Worm (Caenorhabditis elegans): Measurements from ENCODE around the gene fbxb-1.

ce11 chrV:19253520-19253919 is 13.4 kb downstream of the fbxb-1 start, which contains the start of gene F21D9.4:
- TF ChIP-seq ama-1 (optimal IDR thresholded peaks at IDR 0.05), result no peak
- no peak for TF ChIP-seq ets-7 (tag; optimal IDR thresholded peaks at IDR 0.05)
- no peak for TF ChIP-seq sea-1 (GFP tag; conservative IDR thresholded peaks at IDR 0.05)
- TF ChIP-seq hnd-1 (tag; optimal IDR thresholded peaks at IDR 0.05), result no peak
- TF ChIP-seq ceh-13 (GFP tag; optimal IDR thresholded peaks at IDR 0.05), result no peak
- TF ChIP-seq pes-1 (GFP tag; IDR thresholded peaks at IDR 0.05), result no peak
- TF ChIP-seq scrt-1 (GFP tag; IDR thresholded peaks at IDR 0.05), result no peak
- TF ChIP-seq hmbx-1 (tag; optimal IDR thresholded peaks at IDR 0.05), result no peak
- TF ChIP-seq F13C5.2 (tag; optimal IDR thresholded peaks at IDR 0.05), result no peak
- no peak for TF ChIP-seq hmg-4 (GFP tag; optimal IDR thresholded peaks at IDR 0.05)
- no peak for TF ChIP-seq flt-1 (GFP tag; IDR thresholded peaks at IDR 0.05)
- no peak for TF ChIP-seq tra-4 (tag; optimal IDR thresholded peaks at IDR 0.05)
- TF ChIP-seq tbx-11 (GFP tag; IDR thresholded peaks at IDR 0.05), result no peak
- TF ChIP-seq ceh-36 (tag; optimal IDR thresholded peaks at IDR 0.05), result no peak
